Worm (Caenorhabditis elegans): ENCODE data around the gene pgap-3.
A peak's percentile ranks its signal among the peaks of the same experiment; 100 is the strongest.

Gene pgap-3

ce11 chrV:5996114-5996513 lies 51.6 kb downstream of the pgap-3 start, which contains the start of gene cpg-4 (continued):
- TF ChIP-seq rec-8 (tag; optimal IDR thresholded peaks at IDR 0.05) = no peak
- no peak for TF ChIP-seq let-526 (GFP tag; IDR thresholded peaks at IDR 0.05)
- no peak for TF ChIP-seq ama-1 (optimal IDR thresholded peaks at IDR 0.05)
- no peak for TF ChIP-seq ama-1 (GFP tag; optimal IDR thresholded peaks at IDR 0.05)
- TF ChIP-seq hlh-12 (tag; optimal IDR thresholded peaks at IDR 0.05) = no peak
- TF ChIP-seq atf-7 (tag; optimal IDR thresholded peaks at IDR 0.05) = no peak
- no peak for TF ChIP-seq T07F8.4 (tag; optimal IDR thresholded peaks at IDR 0.05)
- TF ChIP-seq hsf-1 (GFP tag; IDR thresholded peaks at IDR 0.05) = peak; percentile 45; the same call in 1 of the 2 replicates
- TF ChIP-seq snpc-3.4 (tag; optimal IDR thresholded peaks at IDR 0.05) = peak; percentile 61
- no peak for TF ChIP-seq aptf-3 (GFP tag; IDR thresholded peaks at IDR 0.05)
- TF ChIP-seq F33H1.4 (GFP tag; IDR thresholded peaks at IDR 0.05) = peak; percentile 97
- no peak for TF ChIP-seq lin-40 (tag; optimal IDR thresholded peaks at IDR 0.05)
- TF ChIP-seq ztf-25 (GFP tag; IDR thresholded peaks at IDR 0.05) = no peak
- TF ChIP-seq pha-4 (tag; optimal IDR thresholded peaks at IDR 0.05) = no peak
- no peak for TF ChIP-seq egl-44 (GFP tag; IDR thresholded peaks at IDR 0.05)
- TF ChIP-seq zfh-2 (GFP tag; conservative IDR thresholded peaks at IDR 0.05) = no peak
- no peak for TF ChIP-seq lsy-27 (tag; optimal IDR thresholded peaks at IDR 0.05; ENCODE audit: borderline replicate concordance, insufficient read depth)
- no peak for TF ChIP-seq mel-28 (tag; optimal IDR thresholded peaks at IDR 0.05; ENCODE audit: borderline replicate concordance)
- TF ChIP-seq ceh-58 (GFP tag; IDR thresholded peaks at IDR 0.05) = no peak
- no peak for TF ChIP-seq ztf-28 (GFP tag; IDR thresholded peaks at IDR 0.05)
- no peak for TF ChIP-seq mxl-1 (tag; optimal IDR thresholded peaks at IDR 0.05)
- peak; percentile 79 for TF ChIP-seq D2030.7 (GFP tag; IDR thresholded peaks at IDR 0.05)
- no peak for TF ChIP-seq hlh-26 (GFP tag; conservative IDR thresholded peaks at IDR 0.05)
- TF ChIP-seq akir-1 (GFP tag; optimal IDR thresholded peaks at IDR 0.05) = no peak
- 0 out of 2 replicates have a peak, but pooled peaks have one; percentile 20 for TF ChIP-seq Y79H2A.3 (GFP tag; conservative IDR thresholded peaks at IDR 0.05)
- TF ChIP-seq attf-5 (GFP tag; optimal IDR thresholded peaks at IDR 0.05) = no peak
- no peak for TF ChIP-seq B0035.1 (tag; optimal IDR thresholded peaks at IDR 0.05)
- no peak for TF ChIP-seq dpff-1 (tag; optimal IDR thresholded peaks at IDR 0.05)
- no peak for TF ChIP-seq chd-7 (tag; optimal IDR thresholded peaks at IDR 0.05)
- no peak for TF ChIP-seq ztf-6 (GFP tag; IDR thresholded peaks at IDR 0.05)
- no peak for TF ChIP-seq B0336.3 (GFP tag; IDR thresholded peaks at IDR 0.05)
- no peak for TF ChIP-seq nhr-179 (tag; optimal IDR thresholded peaks at IDR 0.05)
- TF ChIP-seq nfya-1 (tag; optimal IDR thresholded peaks at IDR 0.05; ENCODE audit: borderline replicate concordance, insufficient read depth) = no peak
- TF ChIP-seq C17E4.6 (GFP tag; IDR thresholded peaks at IDR 0.05) = no peak
- TF ChIP-seq Y56A3A.18 (GFP tag; IDR thresholded peaks at IDR 0.05) = no peak
- TF ChIP-seq madf-8 (GFP tag; conservative IDR thresholded peaks at IDR 0.05) = peak; percentile 98
- no peak for TF ChIP-seq ceh-40 (GFP tag; IDR thresholded peaks at IDR 0.05)
- no peak for TF ChIP-seq F22D6.2 (tag; optimal IDR thresholded peaks at IDR 0.05)
- TF ChIP-seq F52B5.7 (tag; optimal IDR thresholded peaks at IDR 0.05) = no peak
- no peak; the same call in 1 of the 2 replicates for TF ChIP-seq dox-1 (GFP tag; IDR thresholded peaks at IDR 0.05)
- TF ChIP-seq aptf-2 (GFP tag; conservative IDR thresholded peaks at IDR 0.05) = no peak
- TF ChIP-seq F39B2.1 (GFP tag; IDR thresholded peaks at IDR 0.05) = no peak
- TF ChIP-seq nhr-120 (GFP tag; IDR thresholded peaks at IDR 0.05) = no peak
- TF ChIP-seq xnd-1 (tag; optimal IDR thresholded peaks at IDR 0.05) = peak; percentile 96
- TF ChIP-seq lin-54 (GFP tag; optimal IDR thresholded peaks at IDR 0.05) = peak; percentile 68
- TF ChIP-seq sdz-38 (tag; optimal IDR thresholded peaks at IDR 0.05) = no peak
- TF ChIP-seq Y95B8A.8 (GFP tag; IDR thresholded peaks at IDR 0.05) = peak; percentile 73; the same call in 1 of the 2 replicates
- peak; percentile 26; the same call in 1 of the 2 replicates for TF ChIP-seq lir-1 (GFP tag; conservative IDR thresholded peaks at IDR 0.05)
- no peak for TF ChIP-seq sea-2 (GFP tag; IDR thresholded peaks at IDR 0.05)

All from whole organism, young adult.